Worm (Caenorhabditis elegans) whole organism, midembryonic: ENCODE results near the gene F42G2.2.

Source experiments
- T22C8.4 ChIP-seq: fragments of 200-800 bp; sonication (Bioruptor generic); IDR thresholded peaks from 2 replicates; pipeline ENCODE4 v1.3.6; 2022; ENCODE audit warnings: missing genetic modification characterization, missing compliant biosample characterization
- cog-1 ChIP-seq: sonication (generic microtip); optimal IDR thresholded peaks from 2 replicates; lab custom pipeline; 2016; ENCODE audit warnings: missing genetic modification characterization, missing compliant biosample characterization
- flt-1 ChIP-seq: fragments of 200-800 bp; sonication (Bioruptor generic); IDR thresholded peaks from 2 replicates; pipeline ENCODE4 v1.3.6; 2022; ENCODE audit warnings: missing genetic modification characterization, missing compliant biosample characterization
- klf-2 ChIP-seq: fragments of 200-800 bp; sonication (Bioruptor generic); conservative IDR thresholded peaks from 2 replicates; pipeline ENCODE4 v1.3.6; 2022; ENCODE audit warnings: missing genetic modification reagents, missing genetic modification characterization, missing compliant biosample characterization
- med-1 ChIP-seq: sonication (generic microtip); optimal IDR thresholded peaks from 2 replicates; lab custom pipeline; 2017; ENCODE audit warnings: missing genetic modification characterization, mild to moderate bottlenecking, missing compliant biosample characterization, antibody characterized with exemption, missing genetic modification reagents; ENCODE audit not compliant: insufficient read depth
- ref-1 ChIP-seq: fragments of 200-800 bp; sonication (Bioruptor generic); conservative IDR thresholded peaks from 2 replicates; pipeline ENCODE4 v1.3.6; 2022; ENCODE audit warnings: missing genetic modification reagents, missing genetic modification characterization, missing compliant biosample characterization
- tab-1 ChIP-seq: fragments of 200-800 bp; sonication (Bioruptor generic); IDR thresholded peaks from 2 replicates; pipeline ENCODE4 v1.3.6; 2022; ENCODE audit warnings: missing genetic modification characterization, missing compliant biosample characterization
- ztf-23 ChIP-seq: fragments of 200-800 bp; sonication (Bioruptor generic); IDR thresholded peaks from 2 replicates; pipeline ENCODE4 v1.3.6; 2022; ENCODE audit warnings: missing genetic modification reagents, missing genetic modification characterization, missing compliant biosample characterization
- ztf-29 ChIP-seq: fragments of 200-800 bp; sonication (Bioruptor generic); IDR thresholded peaks from 2 replicates; pipeline ENCODE4 v1.3.6; 2022; ENCODE audit warnings: missing genetic modification reagents, missing genetic modification characterization, missing compliant biosample characterization

Gene F42G2.2

ce11 chrII:2395864-2396263, 26.1 kb upstream of the F42G2.2 start, which contains the start of gene F16G10.13:
Gene F16G10.13, minus strand, starts transcription at chrII:2395964.
- TF ChIP-seq ztf-23 (no peak), T22C8.4 (GFP tag; lab: Robert Waterston, UW) (no peak), med-1 (GFP tag; lab: Kevin White, UChicago) (no peak), ref-1 (GFP tag; lab: Robert Waterston, UW) (no peak), tab-1 (no peak), cog-1 (tag; lab: Kevin White, UChicago) (no peak), flt-1 (GFP tag; lab: Robert Waterston, UW) (no peak), ztf-29 (GFP tag; lab: Robert Waterston, UW) (no peak), klf-2 (GFP tag; lab: Robert Waterston, UW) (no peak)

ce11 chrII:2398884-2399283, 23.1 kb upstream of the F42G2.2 start, which contains the start of gene F16G10.14:
Gene F16G10.14, minus strand, starts transcription at chrII:2398984.
- TF ChIP-seq ref-1 (GFP tag; lab: Robert Waterston, UW) (no peak), cog-1 (tag; lab: Kevin White, UChicago) (no peak)

- TF ChIP-seq ref-1 (GFP tag; lab: Robert Waterston, UW) (no peak), tab-1 (no peak), flt-1 (GFP tag; lab: Robert Waterston, UW) (no peak), T22C8.4 (GFP tag; lab: Robert Waterston, UW) (no peak), cog-1 (tag; lab: Kevin White, UChicago) (no peak), ztf-29 (GFP tag; lab: Robert Waterston, UW) (no peak), ztf-23 (no peak), med-1 (GFP tag; lab: Kevin White, UChicago) (no peak), klf-2 (GFP tag; lab: Robert Waterston, UW) (no peak)
These were observed 22.2 kb upstream of the F42G2.2 start for ce11 chrII:2399810-2400209.

- TF ChIP-seq T22C8.4 (GFP tag; lab: Robert Waterston, UW) (no peak), ztf-23 (no peak)
These were observed 18.0 kb upstream of the F42G2.2 start, which contains the start of gene F16G10.1 for ce11 chrII:2403984-2404383. Gene F16G10.1, plus strand, starts transcription at chrII:2404284.

ce11 chrII:2411093-2411492, 10.9 kb upstream of the F42G2.2 start:
- TF ChIP-seq cog-1 (tag; lab: Kevin White, UChicago) (no peak), ref-1 (GFP tag; lab: Robert Waterston, UW) (no peak), klf-2 (GFP tag; lab: Robert Waterston, UW) (no peak), T22C8.4 (GFP tag; lab: Robert Waterston, UW) (no peak), ztf-23 (no peak), med-1 (GFP tag; lab: Kevin White, UChicago) (no peak), ztf-29 (GFP tag; lab: Robert Waterston, UW) (no peak), flt-1 (GFP tag; lab: Robert Waterston, UW) (no peak), tab-1 (no peak)

- TF ChIP-seq ztf-29 (GFP tag; lab: Robert Waterston, UW) (no peak), flt-1 (GFP tag; lab: Robert Waterston, UW) (no peak), med-1 (GFP tag; lab: Kevin White, UChicago) (no peak), cog-1 (tag; lab: Kevin White, UChicago) (no peak), ztf-23 (no peak), ref-1 (GFP tag; lab: Robert Waterston, UW) (no peak), tab-1 (no peak), T22C8.4 (GFP tag; lab: Robert Waterston, UW) (no peak), klf-2 (GFP tag; lab: Robert Waterston, UW) (no peak)
These were observed 10.4 kb upstream of the F42G2.2 start for ce11 chrII:2411555-2411954.

- TF ChIP-seq ztf-23 (no peak), tab-1 (no peak), klf-2 (GFP tag; lab: Robert Waterston, UW) (no peak), T22C8.4 (GFP tag; lab: Robert Waterston, UW) (no peak), med-1 (GFP tag; lab: Kevin White, UChicago) (no peak), ref-1 (GFP tag; lab: Robert Waterston, UW) (no peak), cog-1 (tag; lab: Kevin White, UChicago) (no peak), ztf-29 (GFP tag; lab: Robert Waterston, UW) (no peak), flt-1 (GFP tag; lab: Robert Waterston, UW) (no peak)
These were observed 9.4 kb upstream of the F42G2.2 start, which contains the start of gene fbxa-182 for ce11 chrII:2412649-2413048. Gene fbxa-182, minus strand, starts transcription at chrII:2412749.

- no peak for TF ChIP-seq klf-2 (GFP tag; lab: Robert Waterston, UW)
- no peak for TF ChIP-seq ref-1 (GFP tag; lab: Robert Waterston, UW)
- TF ChIP-seq flt-1 (GFP tag; lab: Robert Waterston, UW) = no peak
- no peak for TF ChIP-seq cog-1 (tag; lab: Kevin White, UChicago)
- no peak for TF ChIP-seq ztf-23
- TF ChIP-seq med-1 (GFP tag; lab: Kevin White, UChicago) = no peak
- no peak for TF ChIP-seq ztf-29 (GFP tag; lab: Robert Waterston, UW)
- TF ChIP-seq tab-1 = no peak
- no peak for TF ChIP-seq T22C8.4 (GFP tag; lab: Robert Waterston, UW)
These were observed 6.6 kb upstream of the F42G2.2 start, which contains the start of gene fbxa-4 for ce11 chrII:2415439-2415838. Gene fbxa-4, minus strand, starts transcription at chrII:2415531.

ce11 chrII:2417889-2418288, 4.1 kb upstream of the F42G2.2 start, which contains the start of the genes F42G2.5 and F42G2.7:
Gene F42G2.5, minus strand, starts transcription at chrII:2417989.
Gene F42G2.7, plus strand, starts transcription at chrII:2418158.
- TF ChIP-seq flt-1 (GFP tag; lab: Robert Waterston, UW) (no peak), klf-2 (GFP tag; lab: Robert Waterston, UW) (no peak), tab-1 (no peak), ztf-23 (no peak), med-1 (GFP tag; lab: Kevin White, UChicago) (no peak), T22C8.4 (GFP tag; lab: Robert Waterston, UW) (no peak), ztf-29 (GFP tag; lab: Robert Waterston, UW) (no peak), ref-1 (GFP tag; lab: Robert Waterston, UW) (no peak), cog-1 (tag; lab: Kevin White, UChicago) (no peak)
